Worm (Caenorhabditis elegans): Measurements from ENCODE around the gene F45D11.5.
"Not testable (repeated sequence)": the region's sequence is repeated elsewhere in the genome, so short reads cannot be mapped to it uniquely, and the experiment has no call there.

Gene F45D11.5

ce11 chrII:982842-983241 is 18.7 kb upstream of the F45D11.5 start, which contains the start of gene srh-274:
Gene srh-274 (plus strand): TSS chrII:983142.
- TF ChIP-seq klf-2 (GFP tag; conservative IDR thresholded peaks at IDR 0.05) = no peak
- no peak for TF ChIP-seq ztf-23 (GFP tag; IDR thresholded peaks at IDR 0.05)
- no peak for TF ChIP-seq ztf-29 (GFP tag; IDR thresholded peaks at IDR 0.05)
- no peak for TF ChIP-seq T22C8.4 (GFP tag; IDR thresholded peaks at IDR 0.05)
- no peak for TF ChIP-seq med-1 (GFP tag; optimal IDR thresholded peaks at IDR 0.05; ENCODE audit: insufficient read depth)
- no peak for TF ChIP-seq cog-1 (tag; optimal IDR thresholded peaks at IDR 0.05)
- TF ChIP-seq tab-1 (GFP tag; IDR thresholded peaks at IDR 0.05) = no peak

ce11 chrII:985703-986102 is 15.8 kb upstream of the F45D11.5 start, which contains the start of gene fbxc-40:
Gene fbxc-40 (plus strand): TSS chrII:986003.
- TF ChIP-seq klf-2 (GFP tag; conservative IDR thresholded peaks at IDR 0.05); cog-1 (tag; optimal IDR thresholded peaks at IDR 0.05); ref-1 (GFP tag; conservative IDR thresholded peaks at IDR 0.05): not testable (repeated sequence)

- TF ChIP-seq med-1 (GFP tag; optimal IDR thresholded peaks at IDR 0.05; ENCODE audit: insufficient read depth) = no peak
- no peak for TF ChIP-seq tab-1 (GFP tag; IDR thresholded peaks at IDR 0.05)
- no peak for TF ChIP-seq klf-2 (GFP tag; conservative IDR thresholded peaks at IDR 0.05)
- no peak for TF ChIP-seq ztf-29 (GFP tag; IDR thresholded peaks at IDR 0.05)
- no peak for TF ChIP-seq cog-1 (tag; optimal IDR thresholded peaks at IDR 0.05)
Observed at ce11 chrII:988437-988836, 13.1 kb upstream of the F45D11.5 start, which contains the start of gene fbxc-39. Gene fbxc-39 (plus strand): TSS chrII:988737.

ce11 chrII:991300-991699 is 10.2 kb upstream of the F45D11.5 start, which contains the start of gene fbxc-42:
Gene fbxc-42 (plus strand): TSS chrII:991600.
- TF ChIP-seq ref-1 (GFP tag; conservative IDR thresholded peaks at IDR 0.05) (no peak), T22C8.4 (GFP tag; IDR thresholded peaks at IDR 0.05) (no peak), klf-2 (GFP tag; conservative IDR thresholded peaks at IDR 0.05) (no peak), ztf-23 (GFP tag; IDR thresholded peaks at IDR 0.05) (no peak), ztf-29 (GFP tag; IDR thresholded peaks at IDR 0.05) (no peak), flt-1 (GFP tag; IDR thresholded peaks at IDR 0.05) (no peak), cog-1 (tag; optimal IDR thresholded peaks at IDR 0.05) (no peak), tab-1 (GFP tag; IDR thresholded peaks at IDR 0.05) (no peak), med-1 (GFP tag; optimal IDR thresholded peaks at IDR 0.05; ENCODE audit: insufficient read depth) (no peak)

- not testable (repeated sequence) for TF ChIP-seq ztf-29 (GFP tag; IDR thresholded peaks at IDR 0.05); tab-1 (GFP tag; IDR thresholded peaks at IDR 0.05); med-1 (GFP tag; optimal IDR thresholded peaks at IDR 0.05; ENCODE audit: insufficient read depth)
Observed at ce11 chrII:994231-994630, 7.3 kb upstream of the F45D11.5 start, which contains the start of gene F45D11.7. Gene F45D11.7 (plus strand): TSS chrII:994531.

ce11 chrII:996112-996511 is 5.4 kb upstream of the F45D11.5 start, which contains the start of gene F45D11.11:
Gene F45D11.11 (minus strand): TSS chrII:996212.
- not testable (repeated sequence) for TF ChIP-seq T22C8.4 (GFP tag; IDR thresholded peaks at IDR 0.05); flt-1 (GFP tag; IDR thresholded peaks at IDR 0.05); ref-1 (GFP tag; conservative IDR thresholded peaks at IDR 0.05)

ce11 chrII:999493-999892 is 2.0 kb upstream of the F45D11.5 start, which contains the start of gene fbxb-29:
Gene fbxb-29 (minus strand): TSS chrII:999593.
- TF ChIP-seq ztf-29 (GFP tag; IDR thresholded peaks at IDR 0.05) (no peak), flt-1 (GFP tag; IDR thresholded peaks at IDR 0.05) (no peak), T22C8.4 (GFP tag; IDR thresholded peaks at IDR 0.05) (no peak), klf-2 (GFP tag; conservative IDR thresholded peaks at IDR 0.05) (no peak), ztf-23 (GFP tag; IDR thresholded peaks at IDR 0.05) (no peak)

- TF ChIP-seq tab-1, T22C8.4, ztf-23 (GFP tag; IDR thresholded peaks at IDR 0.05): not testable (repeated sequence)
Observed at ce11 chrII:1006375-1006774, 4.9 kb downstream of the F45D11.5 start, which contains the start of gene F45D11.14. Gene F45D11.14 (minus strand): TSS chrII:1006475.

ce11 chrII:1024684-1025083 is 23.2 kb downstream of the F45D11.5 start, which contains the start of gene btb-11:
Gene btb-11 (minus strand): TSS chrII:1024784.
- not testable (repeated sequence) for TF ChIP-seq med-1 (GFP tag; optimal IDR thresholded peaks at IDR 0.05; ENCODE audit: insufficient read depth); cog-1 (tag; optimal IDR thresholded peaks at IDR 0.05); ref-1 (GFP tag; conservative IDR thresholded peaks at IDR 0.05)

- TF ChIP-seq klf-2 (GFP tag; conservative IDR thresholded peaks at IDR 0.05) = no peak
- TF ChIP-seq med-1 (GFP tag; optimal IDR thresholded peaks at IDR 0.05; ENCODE audit: insufficient read depth) = no peak
- no peak for TF ChIP-seq flt-1 (GFP tag; IDR thresholded peaks at IDR 0.05)
Observed at ce11 chrII:1026670-1027069, 25.2 kb downstream of the F45D11.5 start, which contains the start of gene M01D1.12. Gene M01D1.12 (plus strand): TSS chrII:1026970.

ce11 chrII:1028602-1029001 is 27.1 kb downstream of the F45D11.5 start, which contains the start of gene math-34:
Gene math-34 (plus strand): TSS chrII:1028972.
- no peak for TF ChIP-seq klf-2 (GFP tag; conservative IDR thresholded peaks at IDR 0.05)
- TF ChIP-seq cog-1 (tag; optimal IDR thresholded peaks at IDR 0.05) = no peak
- TF ChIP-seq flt-1 (GFP tag; IDR thresholded peaks at IDR 0.05) = no peak
- TF ChIP-seq med-1 (GFP tag; optimal IDR thresholded peaks at IDR 0.05; ENCODE audit: insufficient read depth) = no peak
- TF ChIP-seq ztf-29 (GFP tag; IDR thresholded peaks at IDR 0.05) = no peak
- no peak for TF ChIP-seq tab-1 (GFP tag; IDR thresholded peaks at IDR 0.05)
- no peak for TF ChIP-seq ref-1 (GFP tag; conservative IDR thresholded peaks at IDR 0.05)

All from whole organism, midembryonic.